Fruit fly (Drosophila melanogaster) whole organism, embryonic: Measurements from ENCODE around the gene CG14104.

Source experiments
- CG10565 ChIP-seq: fragments of 200-800 bp; sonication (Bioruptor generic); optimal IDR thresholded peaks from 3 replicates; lab custom pipeline; 2016; ENCODE audit warnings: missing biosample characterization, mild to moderate bottlenecking, missing genetic modification characterization
- CG13296 ChIP-seq: fragments of 200-800 bp; sonication (Bioruptor generic); optimal IDR thresholded peaks from 3 replicates; lab custom pipeline; 2018; ENCODE audit warnings: missing biosample characterization, mild to moderate bottlenecking, missing genetic modification characterization
- CG14441 ChIP-seq: fragments of 200-800 bp; sonication (Bioruptor generic); IDR thresholded peaks from 2 replicates; pipeline ENCODE4 v1.3.6; 2022; ENCODE audit warnings: missing biosample characterization, missing genetic modification characterization
- CG14710 ChIP-seq: fragments of 200-800 bp; sonication (Bioruptor generic); optimal IDR thresholded peaks from 3 replicates; lab custom pipeline; 2019; ENCODE audit warnings: missing biosample characterization, mild to moderate bottlenecking, missing genetic modification characterization, moderate library complexity
- CG14965 ChIP-seq: fragments of 200-800 bp; sonication (Bioruptor generic); optimal IDR thresholded peaks from 2 replicates; lab custom pipeline; 2016; ENCODE audit warnings: missing biosample characterization, missing genetic modification characterization, borderline replicate concordance
- CG15514 ChIP-seq: fragments of 200-800 bp; sonication (Bioruptor generic); optimal IDR thresholded peaks from 3 replicates; lab custom pipeline; 2017; ENCODE audit warnings: missing biosample characterization, missing genetic modification characterization, mild to moderate bottlenecking, moderate library complexity, missing genetic modification reagents
- CG15601 ChIP-seq: fragments of 200-800 bp; sonication (Bioruptor generic); optimal IDR thresholded peaks from 3 replicates; lab custom pipeline; 2019; ENCODE audit warnings: missing biosample characterization, mild to moderate bottlenecking, missing genetic modification characterization, moderate library complexity
- CG16813 ChIP-seq: fragments of 200-800 bp; sonication (Bioruptor generic); IDR thresholded peaks from 3 replicates; pipeline ENCODE4 v1.3.6; 2022; ENCODE audit warnings: missing biosample characterization, missing genetic modification characterization; ENCODE audit not compliant: partially characterized antibody
- CG16863 ChIP-seq: fragments of 200-800 bp; sonication (Bioruptor generic); optimal IDR thresholded peaks from 3 replicates; lab custom pipeline; 2016; ENCODE audit warnings: missing biosample characterization, missing genetic modification characterization
- CG17385 ChIP-seq: fragments of 200-800 bp; sonication (Bioruptor generic); optimal IDR thresholded peaks from 3 replicates; lab custom pipeline; 2018; ENCODE audit warnings: missing biosample characterization, mild to moderate bottlenecking, missing genetic modification characterization
- CG18619 ChIP-seq: fragments of 200-800 bp; sonication (Bioruptor generic); optimal IDR thresholded peaks from 3 replicates; lab custom pipeline; 2017; ENCODE audit warnings: missing biosample characterization, mild to moderate bottlenecking, missing genetic modification characterization
- CG18764 ChIP-seq: fragments of 200-800 bp; sonication (Bioruptor generic); optimal IDR thresholded peaks from 3 replicates; lab custom pipeline; 2016; ENCODE audit warnings: missing biosample characterization, missing genetic modification characterization
- CG32532 ChIP-seq: fragments of 200-800 bp; sonication (Bioruptor generic); IDR thresholded peaks from 2 replicates; pipeline ENCODE4 v1.3.6; 2022; ENCODE audit warnings: missing biosample characterization, missing genetic modification characterization
- CG3281 ChIP-seq: fragments of 200-800 bp; sonication (Bioruptor generic); optimal IDR thresholded peaks from 3 replicates; lab custom pipeline; 2017; ENCODE audit warnings: missing biosample characterization, mild to moderate bottlenecking, missing genetic modification characterization
- CG3726 ChIP-seq: fragments of 200-800 bp; sonication (Bioruptor generic); IDR thresholded peaks from 3 replicates; pipeline ENCODE4, ENCODE4 v1.3.6; 2022; ENCODE audit warnings: missing biosample characterization, missing genetic modification characterization
- CG4820 ChIP-seq: fragments of 200-800 bp; sonication (Bioruptor generic); optimal IDR thresholded peaks from 3 replicates; lab custom pipeline; 2016; ENCODE audit warnings: missing biosample characterization, missing genetic modification characterization
- CG6813 ChIP-seq: fragments of 200-800 bp; sonication (Bioruptor generic); optimal IDR thresholded peaks from 2 replicates; lab custom pipeline; 2017; ENCODE audit warnings: missing biosample characterization, missing genetic modification characterization, mild to moderate bottlenecking, moderate library complexity, missing genetic modification reagents
- CG8765 ChIP-seq: fragments of 200-800 bp; sonication (Bioruptor generic); IDR thresholded peaks from 2 replicates; pipeline ENCODE4 v1.3.6; 2022; ENCODE audit warnings: missing biosample characterization, missing genetic modification characterization
- CG9727 ChIP-seq: fragments of 200-800 bp; sonication (Bioruptor generic); optimal IDR thresholded peaks from 3 replicates; lab custom pipeline; 2017; ENCODE audit warnings: missing biosample characterization, mild to moderate bottlenecking, missing genetic modification characterization
- Deaf1 ChIP-seq: fragments of 200-800 bp; optimal IDR thresholded peaks from 3 replicates; lab custom pipeline; 2019; ENCODE audit warnings: missing biosample characterization, mild to moderate bottlenecking, missing genetic modification characterization, moderate library complexity
- HHEX ChIP-seq: fragments of 200-800 bp; sonication (Bioruptor generic); optimal IDR thresholded peaks from 3 replicates; lab custom pipeline; 2017; ENCODE audit warnings: missing biosample characterization, mild to moderate bottlenecking, missing genetic modification characterization, missing genetic modification reagents
- Hmr ChIP-seq: fragments of 200-800 bp; sonication (Bioruptor generic); optimal IDR thresholded peaks from 3 replicates; lab custom pipeline; 2017; ENCODE audit warnings: mild to moderate bottlenecking, missing biosample characterization, missing genetic modification reagents, missing genetic modification characterization
- NC2β ChIP-seq: fragments of 200-800 bp; sonication (Bioruptor generic); optimal IDR thresholded peaks from 2 replicates; lab custom pipeline; 2016; ENCODE audit warnings: missing biosample characterization, missing genetic modification characterization
- Nf-YA ChIP-seq: fragments of 200-800 bp; sonication (Bioruptor generic); IDR thresholded peaks from 2 replicates; pipeline ENCODE4 v1.3.6; 2022; ENCODE audit warnings: missing biosample characterization, missing genetic modification characterization
- NfI ChIP-seq: fragments of 200-800 bp; sonication (Bioruptor generic); optimal IDR thresholded peaks from 3 replicates; lab custom pipeline; 2018; ENCODE audit warnings: missing biosample characterization, mild to moderate bottlenecking, missing genetic modification characterization, moderate library complexity
- Oaz ChIP-seq: fragments of 200-800 bp; sonication (Bioruptor generic); IDR thresholded peaks from 2 replicates; pipeline ENCODE4 v1.3.6; 2022; ENCODE audit warnings: missing biosample characterization, missing genetic modification characterization
- Sox100B ChIP-seq: fragments of 200-800 bp; sonication (Bioruptor generic); optimal IDR thresholded peaks from 3 replicates; lab custom pipeline; 2018; ENCODE audit warnings: missing biosample characterization, mild to moderate bottlenecking, missing genetic modification characterization
- amos ChIP-seq: fragments of 200-800 bp; sonication (Bioruptor generic); IDR thresholded peaks from 2 replicates; pipeline ENCODE4 v1.3.6; 2022; ENCODE audit warnings: missing biosample characterization, missing genetic modification characterization; ENCODE audit not compliant: partially characterized antibody
- az2 ChIP-seq: fragments of 200-800 bp; sonication (Bioruptor generic); optimal IDR thresholded peaks from 3 replicates; lab custom pipeline; 2016; ENCODE audit warnings: missing biosample characterization, missing genetic modification characterization
- bigmax ChIP-seq: fragments of 200-800 bp; sonication (Bioruptor generic); optimal IDR thresholded peaks from 2 replicates; lab custom pipeline; 2018; ENCODE audit warnings: missing biosample characterization, mild to moderate bottlenecking, missing genetic modification characterization
- eve ChIP-seq, 2 experiments: fragments of >200 bp; optimal IDR thresholded peaks; 2 replicates each; lab custom pipeline; 2017; ENCODE audit warnings: missing biosample characterization in 2 of 2, missing genetic modification characterization in 2 of 2
- eyg ChIP-seq: fragments of 200-800 bp; sonication (Bioruptor generic); optimal IDR thresholded peaks from 3 replicates; lab custom pipeline; 2016; ENCODE audit warnings: missing biosample characterization, missing genetic modification characterization
- grn ChIP-seq: fragments of 200-800 bp; sonication (Bioruptor generic); optimal IDR thresholded peaks from 3 replicates; lab custom pipeline; 2017; ENCODE audit warnings: missing biosample characterization, missing genetic modification characterization
- gro ChIP-seq: fragments of 200-800 bp; sonication (Bioruptor generic); optimal IDR thresholded peaks from 2 replicates; lab custom pipeline; 2016; ENCODE audit warnings: missing biosample characterization, missing genetic modification characterization
- hb ChIP-seq: fragments of 200-800 bp; sonication (Bioruptor generic); IDR thresholded peaks from 3 replicates; pipeline ENCODE4 v1.3.6; 2022; ENCODE audit warnings: missing biosample characterization, missing genetic modification characterization; ENCODE audit not compliant: partially characterized antibody
- nerfin-2 ChIP-seq: fragments of 200-800 bp; sonication (Bioruptor generic); IDR thresholded peaks from 2 replicates; pipeline ENCODE4 v1.3.6; 2022; ENCODE audit warnings: missing biosample characterization, missing genetic modification characterization; ENCODE audit not compliant: partially characterized antibody
- otp ChIP-seq: fragments of 200-800 bp; sonication (Bioruptor generic); IDR thresholded peaks from 3 replicates; pipeline ENCODE4, ENCODE4 v1.3.6; 2022; ENCODE audit warnings: missing biosample characterization, missing genetic modification characterization
- pan ChIP-seq, 4 experiments: fragments of >200 bp in 3 of 4; fragments of 200-800 bp in 1 of 4; sonication (Bioruptor generic) in 1 of 4; optimal IDR thresholded peaks in 3 of 4; IDR thresholded peaks in 1 of 4; 2 replicates each; pipeline versions ENCODE4 v1.3.6 to Lab custom; 2017 to 2022; ENCODE audit warnings: missing biosample characterization in 2 of 4, missing genetic modification characterization in 2 of 4, mixed read lengths in 1 of 4
- ranshi ChIP-seq: fragments of 200-800 bp; sonication (Bioruptor generic); IDR thresholded peaks from 2 replicates; pipeline ENCODE4 v1.3.6; 2022; ENCODE audit warnings: missing biosample characterization, missing genetic modification characterization
- row ChIP-seq: fragments of 200-800 bp; sonication (Bioruptor generic); IDR thresholded peaks from 3 replicates; pipeline ENCODE4 v1.3.6; 2022; ENCODE audit warnings: missing biosample characterization, missing genetic modification characterization
- sc ChIP-seq, 3 experiments: fragments of >200 bp in 2 of 3; fragments of 200-800 bp in 1 of 3; sonication (Bioruptor generic) in 1 of 3; optimal IDR thresholded peaks; 2 replicates in 2 of 3; 3 replicates in 1 of 3; lab custom pipeline; 2017; ENCODE audit warnings: mild to moderate bottlenecking in 1 of 3, missing biosample characterization in 1 of 3, missing genetic modification characterization in 1 of 3, missing genetic modification reagents in 1 of 3
- sim ChIP-seq: fragments of 200-800 bp; sonication (Bioruptor generic); IDR thresholded peaks from 2 replicates; pipeline ENCODE4 v1.3.6; 2022; ENCODE audit warnings: missing biosample characterization, missing genetic modification characterization
- sna ChIP-seq: fragments of 200-800 bp; sonication (Bioruptor generic); IDR thresholded peaks from 2 replicates; pipeline ENCODE4 v1.3.6; 2022; ENCODE audit warnings: missing biosample characterization, missing genetic modification characterization; ENCODE audit not compliant: partially characterized antibody
- stwl ChIP-seq: fragments of 200-800 bp; sonication (Bioruptor generic); optimal IDR thresholded peaks from 3 replicates; lab custom pipeline; 2018; ENCODE audit warnings: missing biosample characterization, mild to moderate bottlenecking, missing genetic modification characterization, moderate library complexity
- unc-4 ChIP-seq: fragments of 200-800 bp; sonication (Bioruptor generic); IDR thresholded peaks from 2 replicates; pipeline ENCODE4 v1.3.6; 2022; ENCODE audit warnings: missing biosample characterization, missing genetic modification characterization; ENCODE audit not compliant: partially characterized antibody
- vfl ChIP-seq: fragments of 200-800 bp; sonication (Bioruptor generic); optimal IDR thresholded peaks from 2 replicates; lab custom pipeline; 2016; ENCODE audit warnings: missing biosample characterization, missing genetic modification characterization
- zfh2 ChIP-seq: fragments of 200-800 bp; sonication (Bioruptor generic); optimal IDR thresholded peaks from 2 replicates; lab custom pipeline; 2016; ENCODE audit warnings: missing biosample characterization, missing genetic modification characterization

Gene CG14104

DNA sequence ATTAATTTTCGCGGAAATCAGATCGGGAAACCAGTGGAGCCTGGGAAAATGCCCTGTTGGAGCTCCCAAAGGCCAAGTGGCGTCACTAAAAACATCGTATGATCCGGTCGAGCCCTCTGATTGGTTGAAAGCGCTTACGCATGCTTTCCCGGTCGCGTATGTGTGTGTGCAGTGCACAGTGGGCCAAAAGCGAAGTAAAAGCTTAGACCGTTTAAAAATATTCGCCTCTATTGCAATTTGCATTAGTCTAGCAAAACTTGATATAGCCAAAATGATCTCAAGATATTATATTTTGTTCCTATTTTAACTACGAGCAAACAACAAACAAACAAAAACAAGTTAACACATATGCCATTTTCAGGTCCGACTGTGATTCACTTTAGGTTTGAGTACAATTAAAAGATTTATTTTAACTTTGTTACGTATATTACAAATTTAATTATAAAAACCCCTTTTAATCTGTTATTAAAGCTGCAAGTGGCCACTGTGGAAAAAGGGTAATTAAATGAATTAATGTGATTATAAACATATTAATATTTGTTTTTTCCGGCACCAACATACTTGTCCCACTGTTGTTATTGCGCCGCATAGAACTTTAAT, 12.7 kb downstream of the CG14104 start (continued):
- peak; percentile 90 for TF ChIP-seq CG18619
- TF ChIP-seq grn (GFP tag; lab: Kevin White, UChicago): peak; percentile 57
- peak; percentile 33; the same call in 1 of the 2 replicates for TF ChIP-seq sna (GFP tag; lab: Robert Waterston, UW)
- TF ChIP-seq CG3281: peak; percentile 93
- peak; percentile 72 for TF ChIP-seq CG15601 (tag; lab: Kevin White, UChicago)
- TF ChIP-seq CG17385 (GFP tag; lab: Kevin White, UChicago): peak; percentile 87
- peak; percentile 89 for TF ChIP-seq Nf-YA (GFP tag; lab: Robert Waterston, UW)
- TF ChIP-seq Deaf1: peak; percentile 68
- peak; percentile 67 for TF ChIP-seq CG4820 (GFP tag; lab: Kevin White, UChicago)
- peak; percentile 57 for TF ChIP-seq CG14965 (GFP tag; lab: Kevin White, UChicago)
- TF ChIP-seq pan (optimal IDR thresholded peaks at IDR 0.05; lab: Kevin White, UChicago): no peak
- TF ChIP-seq pan (GFP tag; optimal IDR thresholded peaks at IDR 0.05 in 1 of 2, IDR thresholded peaks at IDR 0.05 in 1 of 2): peak in 1 of 2 experiments; percentile 65
- TF ChIP-seq sim (GFP tag; lab: Robert Waterston, UW): peak; percentile 56; the same call in 1 of the 2 replicates
- peak; percentile 82 for TF ChIP-seq az2 (GFP tag; lab: Kevin White, UChicago)
- no peak for TF ChIP-seq CG8765 (GFP tag; lab: Robert Waterston, UW)
- TF ChIP-seq vfl (GFP tag; lab: Kevin White, UChicago): peak; percentile 64
- peak; percentile 94 for TF ChIP-seq CG9727 (GFP tag; lab: Kevin White, UChicago)
- no peak for TF ChIP-seq CG15514 (GFP tag; lab: Kevin White, UChicago)
- TF ChIP-seq Oaz (GFP tag; lab: Robert Waterston, UW): no peak; the same call in 1 of the 2 replicates
- peak; percentile 77 for TF ChIP-seq CG14710 (tag; lab: Kevin White, UChicago)
- TF ChIP-seq bigmax (GFP tag; lab: Kevin White, UChicago): no peak
- TF ChIP-seq otp (GFP tag; lab: Robert Waterston, UW): peak; percentile 56; the same call in 1 of the 3 replicates
- TF ChIP-seq CG3726: no peak
- peak; percentile 53 for TF ChIP-seq CG10565
- peak; percentile 76 for TF ChIP-seq zfh2 (GFP tag; lab: Kevin White, UChicago)
- TF ChIP-seq NC2β (GFP tag; lab: Kevin White, UChicago): peak; percentile 65
- TF ChIP-seq CG16863 (GFP tag; lab: Kevin White, UChicago): peak; percentile 79
- no peak for TF ChIP-seq hb (GFP tag; lab: Robert Waterston, UW)
- TF ChIP-seq NfI (GFP tag; lab: Kevin White, UChicago): peak; percentile 87
- TF ChIP-seq CG13296 (GFP tag; lab: Kevin White, UChicago): peak; percentile 90
- peak; percentile 86 for TF ChIP-seq HHEX
- TF ChIP-seq Sox100B (GFP tag; lab: Kevin White, UChicago): peak; percentile 94
- TF ChIP-seq CG32532 (GFP tag; lab: Robert Waterston, UW): peak; percentile 83
- peak; percentile 43 for TF ChIP-seq ranshi (GFP tag; lab: Robert Waterston, UW)
- peak; percentile 39 for TF ChIP-seq gro (GFP tag; lab: Kevin White, UChicago)
- TF ChIP-seq row (GFP tag; lab: Robert Waterston, UW): peak; percentile 90
- peak; percentile 82 for TF ChIP-seq CG6813
- TF ChIP-seq CG18764 (GFP tag; lab: Kevin White, UChicago): peak; percentile 53
- TF ChIP-seq CG14441 (GFP tag; lab: Robert Waterston, UW): peak; percentile 57
- no peak for TF ChIP-seq stwl (tag; lab: Kevin White, UChicago)
- no peak for TF ChIP-seq unc-4 (GFP tag; lab: Robert Waterston, UW)
- TF ChIP-seq eve (GFP tag; optimal IDR thresholded peaks at IDR 0.05; lab: Kevin White, UChicago): no peak
- no peak for TF ChIP-seq CG16813 (GFP tag; lab: Robert Waterston, UW)
- peak; percentile 55 for TF ChIP-seq eyg (GFP tag; lab: Kevin White, UChicago)
- TF ChIP-seq amos (GFP tag; lab: Robert Waterston, UW): no peak; the same call in 1 of the 2 replicates
- TF ChIP-seq sc (optimal IDR thresholded peaks at IDR 0.05; lab: Kevin White, UChicago): no peak
- peak; percentile 63 for TF ChIP-seq sc (GFP tag; optimal IDR thresholded peaks at IDR 0.05; lab: Kevin White, UChicago)
- peak; percentile 90 for TF ChIP-seq Hmr
- TF ChIP-seq nerfin-2 (GFP tag; lab: Robert Waterston, UW): no peak
